Fruit fly (Drosophila melanogaster) whole organism, pupa: ENCODE results near the gene CG16779.

Experiments used
- CG10348 ChIP-seq: fragments of 200-800 bp; sonication (Bioruptor generic); IDR thresholded peaks from 2 replicates; pipeline ENCODE4 v1.3.6; 2022; ENCODE audit warnings: missing biosample characterization, missing genetic modification characterization
- CG12605 ChIP-seq: fragments of 200-800 bp; sonication (Bioruptor generic); IDR thresholded peaks from 2 replicates; pipeline ENCODE4 v1.3.6; 2022; ENCODE audit warnings: missing biosample characterization, missing genetic modification characterization
- CG13204 ChIP-seq: fragments of 200-800 bp; sonication (Bioruptor generic); optimal IDR thresholded peaks from 2 replicates; lab custom pipeline; 2018; ENCODE audit warnings: missing biosample characterization, mild to moderate bottlenecking, missing genetic modification characterization, moderate library complexity
- CG14655 ChIP-seq: fragments of 200-800 bp; sonication (Bioruptor generic); optimal IDR thresholded peaks from 3 replicates; lab custom pipeline; 2017; ENCODE audit warnings: mild to moderate bottlenecking, missing biosample characterization, missing genetic modification reagents, missing genetic modification characterization
- CG15710 ChIP-seq: fragments of 200-800 bp; sonication (Bioruptor generic); optimal IDR thresholded peaks from 2 replicates; lab custom pipeline; 2018; ENCODE audit warnings: missing biosample characterization, mild to moderate bottlenecking, missing genetic modification characterization, moderate library complexity
- CG17806 ChIP-seq: fragments of 200-800 bp; sonication (Bioruptor generic); optimal IDR thresholded peaks from 2 replicates; lab custom pipeline; 2018; ENCODE audit warnings: missing biosample characterization, mild to moderate bottlenecking, missing genetic modification characterization, moderate library complexity
- CG32121 ChIP-seq: fragments of 200-800 bp; sonication (Bioruptor generic); IDR thresholded peaks from 2 replicates; pipeline ENCODE4 v1.3.6; 2022; ENCODE audit warnings: missing biosample characterization, missing genetic modification characterization
- CG34367 ChIP-seq: fragments of 200-800 bp; sonication (Bioruptor generic); optimal IDR thresholded peaks from 2 replicates; lab custom pipeline; 2018; ENCODE audit warnings: missing biosample characterization, mild to moderate bottlenecking, missing genetic modification characterization
- CG4496 ChIP-seq: fragments of 200-800 bp; sonication (Bioruptor generic); IDR thresholded peaks from 3 replicates; pipeline ENCODE4 v1.3.6; 2022; ENCODE audit warnings: missing biosample characterization, missing genetic modification characterization
- CG8159 ChIP-seq: fragments of 200-800 bp; sonication (Bioruptor generic); optimal IDR thresholded peaks from 3 replicates; lab custom pipeline; 2018; ENCODE audit warnings: missing biosample characterization, mild to moderate bottlenecking, missing genetic modification characterization, moderate library complexity
- CG8301 ChIP-seq: fragments of 200-800 bp; sonication (Bioruptor generic); optimal IDR thresholded peaks from 2 replicates; lab custom pipeline; 2018; ENCODE audit warnings: missing biosample characterization, mild to moderate bottlenecking, missing genetic modification characterization
- CG9948 ChIP-seq: fragments of 200-800 bp; sonication (Bioruptor generic); optimal IDR thresholded peaks from 2 replicates; lab custom pipeline; 2018; ENCODE audit warnings: missing biosample characterization, mild to moderate bottlenecking, missing genetic modification characterization, moderate library complexity
- D1 ChIP-seq: fragments of 200-800 bp; sonication (Bioruptor generic); optimal IDR thresholded peaks from 2 replicates; lab custom pipeline; 2018; ENCODE audit warnings: missing biosample characterization, mild to moderate bottlenecking, missing genetic modification characterization, moderate library complexity
- EcR ChIP-seq: fragments of 200-800 bp; sonication (Bioruptor generic); optimal IDR thresholded peaks from 3 replicates; lab custom pipeline; 2019; ENCODE audit warnings: missing biosample characterization, missing genetic modification characterization, mild to moderate bottlenecking, moderate library complexity, missing genetic modification reagents
- Ets98B ChIP-seq: fragments of 200-800 bp; sonication (Bioruptor generic); IDR thresholded peaks from 2 replicates; pipeline ENCODE4 v1.3.6; 2022; ENCODE audit warnings: missing biosample characterization, missing genetic modification characterization
- Pif1A ChIP-seq: fragments of 200-800 bp; sonication (Bioruptor generic); optimal IDR thresholded peaks from 3 replicates; lab custom pipeline; 2016; ENCODE audit warnings: missing biosample characterization, missing genetic modification characterization
- Pif1B ChIP-seq: fragments of 200-800 bp; sonication (Bioruptor generic); optimal IDR thresholded peaks from 3 replicates; lab custom pipeline; 2016; ENCODE audit warnings: missing biosample characterization, missing genetic modification characterization
- Snoo ChIP-seq: fragments of 200-800 bp; sonication (Bioruptor generic); optimal IDR thresholded peaks from 3 replicates; lab custom pipeline; 2017; ENCODE audit warnings: missing biosample characterization, mild to moderate bottlenecking, missing genetic modification characterization, inconsistent platforms
- fd96Ca ChIP-seq: fragments of 200-800 bp; sonication (Bioruptor generic); IDR thresholded peaks from 3 replicates; pipeline ENCODE4 v1.3.6; 2022; ENCODE audit warnings: missing biosample characterization, missing genetic modification characterization
- gl ChIP-seq: fragments of 200-800 bp; sonication (Bioruptor generic); optimal IDR thresholded peaks from 2 replicates; lab custom pipeline; 2018; ENCODE audit warnings: missing biosample characterization, mild to moderate bottlenecking, missing genetic modification characterization
- rn ChIP-seq: fragments of 200-800 bp; sonication (Bioruptor generic); IDR thresholded peaks from 2 replicates; pipeline ENCODE4 v1.3.6; 2022; ENCODE audit warnings: missing biosample characterization, missing genetic modification characterization

The CG16779 gene

DNA sequence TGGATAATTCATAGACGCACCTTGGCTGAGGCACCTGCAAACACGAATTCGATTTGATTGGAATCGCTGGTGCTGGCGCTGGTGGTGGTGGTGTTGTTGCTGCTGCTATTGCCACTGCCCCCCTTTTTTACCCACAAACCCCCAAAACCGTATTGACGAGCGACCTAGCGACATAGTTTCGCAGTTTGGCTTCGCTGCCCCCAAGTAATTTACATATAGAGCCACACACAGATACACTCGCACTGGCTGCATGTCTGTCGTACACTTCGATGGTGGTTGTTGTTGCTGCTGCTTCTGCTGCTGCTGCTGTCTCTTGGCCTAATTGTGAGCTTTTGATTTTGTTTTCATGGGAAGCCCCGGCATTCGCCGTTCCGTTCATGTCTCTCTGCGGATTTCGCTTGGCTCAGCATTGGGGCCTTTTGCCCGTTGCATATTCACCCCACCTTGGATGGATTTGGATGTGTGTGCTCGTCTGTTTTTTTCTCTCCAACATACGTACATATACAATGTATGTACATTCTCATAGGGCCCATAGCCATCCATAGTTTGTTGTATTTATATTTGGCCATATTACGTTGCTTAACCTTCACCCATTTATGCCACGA lies 69.3 kb downstream of the CG16779 start:
- TF ChIP-seq CG8159 (tag; lab: Kevin White, UChicago) (no peak), CG13204 (GFP tag; lab: Kevin White, UChicago) (no peak), CG34367 (tag; lab: Kevin White, UChicago) (no peak), rn (GFP tag; lab: Robert Waterston, UW) (no peak), Pif1A (GFP tag; lab: Kevin White, UChicago) (no peak), CG32121 (GFP tag; lab: Robert Waterston, UW) (0 out of 2 replicates have a peak, but pooled peaks have one; percentile 32), fd96Ca (GFP tag; lab: Robert Waterston, UW) (0 out of 3 replicates have a peak, but pooled peaks have one; percentile 9), Snoo (tag; lab: Kevin White, UChicago) (no peak)

DNA sequence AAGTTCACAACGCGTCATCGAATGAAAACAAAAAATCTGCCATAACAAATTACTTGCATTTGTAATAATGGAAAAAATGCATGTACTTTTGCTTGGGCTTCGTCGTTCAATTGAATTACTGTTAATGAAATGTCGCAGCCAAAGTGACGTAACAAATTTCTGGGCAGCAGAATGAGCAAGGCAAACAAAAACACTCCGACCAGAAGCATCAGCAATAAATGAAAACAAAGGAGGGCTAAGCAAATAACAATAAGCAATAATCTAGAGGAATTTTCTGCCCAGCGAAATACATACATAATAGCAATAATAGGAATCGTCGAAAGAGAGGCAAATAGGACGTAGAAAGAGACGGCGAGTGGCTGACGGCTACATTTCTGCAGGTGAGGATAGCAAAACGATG lies 71.1 kb downstream of the CG16779 start:
- TF ChIP-seq CG9948 (no peak), Pif1B (GFP tag; lab: Kevin White, UChicago) (no peak), fd96Ca (GFP tag; lab: Robert Waterston, UW) (no peak), Pif1A (GFP tag; lab: Kevin White, UChicago) (no peak), Snoo (tag; lab: Kevin White, UChicago) (no peak), CG4496 (no peak), CG15710 (tag; lab: Kevin White, UChicago) (no peak), CG14655 (GFP tag; lab: Kevin White, UChicago) (no peak), CG8159 (tag; lab: Kevin White, UChicago) (no peak), CG12605 (GFP tag; lab: Robert Waterston, UW) (no peak)

- TF ChIP-seq CG17806 (tag; lab: Kevin White, UChicago): peak; percentile 12
- no peak for TF ChIP-seq CG15710 (tag; lab: Kevin White, UChicago)
- TF ChIP-seq CG9948: peak; percentile 33
- TF ChIP-seq CG4496: peak; percentile 81
- TF ChIP-seq D1 (tag; lab: Kevin White, UChicago): no peak
- peak; percentile 46 for TF ChIP-seq CG8159 (tag; lab: Kevin White, UChicago)
- peak; percentile 46 for TF ChIP-seq CG8301 (tag; lab: Kevin White, UChicago)
- peak; percentile 65; the same call in 1 of the 2 replicates for TF ChIP-seq Ets98B (GFP tag; lab: Robert Waterston, UW)
- peak; percentile 2 for TF ChIP-seq Pif1B (GFP tag; lab: Kevin White, UChicago)
- TF ChIP-seq CG12605 (GFP tag; lab: Robert Waterston, UW): no peak
- TF ChIP-seq CG13204 (GFP tag; lab: Kevin White, UChicago): no peak
- no peak for TF ChIP-seq EcR (GFP tag; lab: Kevin White, UChicago)
- no peak for TF ChIP-seq gl (tag; lab: Kevin White, UChicago)
- TF ChIP-seq rn (GFP tag; lab: Robert Waterston, UW): no peak
- peak; percentile 76 for TF ChIP-seq CG32121 (GFP tag; lab: Robert Waterston, UW)
- TF ChIP-seq CG10348: peak; percentile 50; the same call in 1 of the 2 replicates
- TF ChIP-seq fd96Ca (GFP tag; lab: Robert Waterston, UW): peak; percentile 76
- peak; percentile 46 for TF ChIP-seq CG14655 (GFP tag; lab: Kevin White, UChicago)
- no peak for TF ChIP-seq CG34367 (tag; lab: Kevin White, UChicago)
- TF ChIP-seq Snoo (tag; lab: Kevin White, UChicago): no peak
- no peak for TF ChIP-seq Pif1A (GFP tag; lab: Kevin White, UChicago)
Measured at dm6 chr3R:9420439-9421234, 72.8 kb downstream of the CG16779 start.

DNA sequence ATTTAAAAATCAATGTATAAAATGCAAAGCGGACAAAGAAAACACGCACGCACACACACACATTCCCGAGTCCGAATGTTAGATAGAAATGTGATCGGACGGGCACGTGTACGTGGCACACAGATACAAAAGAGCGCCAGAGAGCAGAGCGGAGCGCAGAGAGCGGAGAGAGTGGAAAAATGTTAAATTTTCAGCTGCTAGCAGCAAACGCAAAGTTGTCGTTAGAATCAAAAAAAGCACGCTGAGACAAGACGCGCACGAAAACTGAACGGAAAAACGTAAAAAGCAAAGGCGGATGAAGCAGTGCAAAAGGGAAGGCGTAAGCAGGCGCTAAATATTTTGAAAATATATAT lies 74.2 kb downstream of the CG16779 start:
- TF ChIP-seq fd96Ca (GFP tag; lab: Robert Waterston, UW): no peak
- peak; percentile 8 for TF ChIP-seq CG13204 (GFP tag; lab: Kevin White, UChicago)
- TF ChIP-seq Ets98B (GFP tag; lab: Robert Waterston, UW): no peak
- peak; percentile 2 for TF ChIP-seq Pif1B (GFP tag; lab: Kevin White, UChicago)
- TF ChIP-seq Pif1A (GFP tag; lab: Kevin White, UChicago): peak; percentile 34
- TF ChIP-seq EcR (GFP tag; lab: Kevin White, UChicago): no peak

dm6 chr3R:9418373-9419299 lies 74.8 kb downstream of the CG16779 start:
- TF ChIP-seq CG32121 (GFP tag; lab: Robert Waterston, UW) (no peak), CG8159 (tag; lab: Kevin White, UChicago) (no peak), CG8301 (tag; lab: Kevin White, UChicago) (no peak), CG13204 (GFP tag; lab: Kevin White, UChicago) (no peak), Snoo (tag; lab: Kevin White, UChicago) (no peak), D1 (tag; lab: Kevin White, UChicago) (no peak), CG12605 (GFP tag; lab: Robert Waterston, UW) (no peak), fd96Ca (GFP tag; lab: Robert Waterston, UW) (no peak), Pif1B (GFP tag; lab: Kevin White, UChicago) (no peak), CG15710 (tag; lab: Kevin White, UChicago) (no peak), Pif1A (GFP tag; lab: Kevin White, UChicago) (no peak), CG17806 (tag; lab: Kevin White, UChicago) (no peak), Ets98B (GFP tag; lab: Robert Waterston, UW) (no peak)
